Worm (Caenorhabditis elegans) whole organism, late embryonic: ENCODE measurements around the gene Y45G5AM.9.

Source experiments
- ama-1 ChIP-seq: fragments of 150-350 bp; optimal IDR thresholded peaks from 2 replicates; lab custom pipeline; 2014
- ceh-34 ChIP-seq: sonication (generic microtip); optimal IDR thresholded peaks from 2 replicates; lab custom pipeline; 2016; ENCODE audit warnings: mild to moderate bottlenecking, missing genetic modification characterization, missing compliant biosample characterization
- hlh-13 ChIP-seq: fragments of 200-800 bp; sonication (Bioruptor generic); optimal IDR thresholded peaks from 2 replicates; lab custom pipeline; 2018; ENCODE audit warnings: mild to moderate bottlenecking, missing genetic modification characterization, missing compliant biosample characterization

- TF ChIP-seq ama-1 (lab: Kevin White, UChicago) (no peak), hlh-13 (GFP tag; lab: Kevin White, UChicago) (no peak), ceh-34 (tag; lab: Kevin White, UChicago) (no peak)
Measured at ce11 chrV:4199185-4199584, 4.7 kb upstream of the Y45G5AM.9 start, which contains the start of gene rpac-40.
